Fruit fly (Drosophila melanogaster) whole organism, embryonic: ENCODE results near the gene CG10252.

Experiments used
- ATbp ChIP-seq: fragments of 200-800 bp; sonication (Bioruptor generic); optimal IDR thresholded peaks from 2 replicates; lab custom pipeline; 2017; ENCODE audit warnings: missing biosample characterization, mild to moderate bottlenecking, missing genetic modification characterization, missing genetic modification reagents
- Asciz ChIP-seq: fragments of 200-800 bp; sonication (Bioruptor generic); optimal IDR thresholded peaks from 2 replicates; lab custom pipeline; 2017; ENCODE audit warnings: missing biosample characterization, mild to moderate bottlenecking, missing genetic modification characterization, missing genetic modification reagents
- B-H2 ChIP-seq: fragments of 200-800 bp; sonication (Bioruptor generic); optimal IDR thresholded peaks from 2 replicates; lab custom pipeline; 2018; ENCODE audit warnings: missing biosample characterization, mild to moderate bottlenecking, missing genetic modification characterization
- BtbVII ChIP-seq: fragments of 200-800 bp; sonication (Bioruptor generic); optimal IDR thresholded peaks from 3 replicates; lab custom pipeline; 2017; ENCODE audit warnings: missing biosample characterization, mild to moderate bottlenecking, missing genetic modification characterization
- Bteb2 ChIP-seq: fragments of 200-800 bp; sonication (Bioruptor generic); optimal IDR thresholded peaks from 2 replicates; lab custom pipeline; 2016; ENCODE audit warnings: missing biosample characterization, missing genetic modification characterization
- CG10543 ChIP-seq: fragments of 200-800 bp; sonication (Bioruptor generic); optimal IDR thresholded peaks from 3 replicates; lab custom pipeline; 2017; ENCODE audit warnings: missing biosample characterization, mild to moderate bottlenecking, missing genetic modification characterization, moderate library complexity
- CG1233 ChIP-seq: fragments of 200-800 bp; sonication (Bioruptor generic); optimal IDR thresholded peaks from 4 replicates; lab custom pipeline; 2018; ENCODE audit warnings: missing biosample characterization, mild to moderate bottlenecking, missing genetic modification characterization
- CG12744 ChIP-seq: fragments of 200-800 bp; sonication (Bioruptor generic); optimal IDR thresholded peaks from 2 replicates; lab custom pipeline; 2016; ENCODE audit warnings: missing biosample characterization, missing genetic modification characterization
- CG12769 ChIP-seq: fragments of 200-800 bp; sonication (Bioruptor generic); optimal IDR thresholded peaks from 2 replicates; lab custom pipeline; 2019; ENCODE audit warnings: missing biosample characterization, mild to moderate bottlenecking, missing genetic modification characterization, moderate library complexity
- CG13287 ChIP-seq: fragments of 200-800 bp; sonication (Bioruptor generic); IDR thresholded peaks from 2 replicates; pipeline ENCODE4 v1.3.6; 2022; ENCODE audit warnings: missing biosample characterization, missing genetic modification characterization; ENCODE audit not compliant: partially characterized antibody
- CG13775 ChIP-seq: fragments of 200-800 bp; sonication (Bioruptor generic); optimal IDR thresholded peaks from 3 replicates; lab custom pipeline; 2017; ENCODE audit warnings: missing biosample characterization, mild to moderate bottlenecking, missing genetic modification characterization
- CG13894 ChIP-seq: fragments of 200-800 bp; sonication (Bioruptor generic); optimal IDR thresholded peaks from 3 replicates; lab custom pipeline; 2018; ENCODE audit warnings: missing biosample characterization, mild to moderate bottlenecking, missing genetic modification characterization, moderate library complexity
- CG14050 ChIP-seq: fragments of 200-800 bp; sonication (Bioruptor generic); IDR thresholded peaks from 3 replicates; pipeline ENCODE4 v1.3.6; 2022; ENCODE audit warnings: missing biosample characterization, missing genetic modification characterization
- CG1529 ChIP-seq: fragments of 200-800 bp; sonication (Bioruptor generic); optimal IDR thresholded peaks from 3 replicates; lab custom pipeline; 2018; ENCODE audit warnings: missing biosample characterization, missing genetic modification characterization
- CG17612 ChIP-seq: fragments of 200-800 bp; sonication (Bioruptor generic); IDR thresholded peaks from 2 replicates; pipeline ENCODE4 v1.3.6; 2022; ENCODE audit warnings: missing biosample characterization, missing genetic modification characterization
- CG18599 ChIP-seq: fragments of 200-800 bp; sonication (Bioruptor generic); optimal IDR thresholded peaks from 3 replicates; lab custom pipeline; 2017; ENCODE audit warnings: missing biosample characterization, missing genetic modification characterization, mild to moderate bottlenecking, moderate library complexity, missing genetic modification reagents
- CG18619 ChIP-seq: fragments of 200-800 bp; sonication (Bioruptor generic); optimal IDR thresholded peaks from 3 replicates; lab custom pipeline; 2017; ENCODE audit warnings: missing biosample characterization, mild to moderate bottlenecking, missing genetic modification characterization
- CG2120 ChIP-seq: fragments of 200-800 bp; sonication (Bioruptor generic); optimal IDR thresholded peaks from 3 replicates; lab custom pipeline; 2016; ENCODE audit warnings: missing biosample characterization, missing genetic modification characterization
- CG3163 ChIP-seq: fragments of 200-800 bp; sonication (Bioruptor generic); optimal IDR thresholded peaks from 3 replicates; lab custom pipeline; 2016; ENCODE audit warnings: missing biosample characterization, missing genetic modification characterization
- CG34376 ChIP-seq: fragments of 200-800 bp; sonication (Bioruptor generic); optimal IDR thresholded peaks from 2 replicates; lab custom pipeline; 2018; ENCODE audit warnings: missing biosample characterization, mild to moderate bottlenecking, missing genetic modification characterization
- CG6813 ChIP-seq: fragments of 200-800 bp; sonication (Bioruptor generic); optimal IDR thresholded peaks from 2 replicates; lab custom pipeline; 2017; ENCODE audit warnings: missing biosample characterization, missing genetic modification characterization, mild to moderate bottlenecking, moderate library complexity, missing genetic modification reagents
- CG8388 ChIP-seq: fragments of 200-800 bp; sonication (Bioruptor generic); optimal IDR thresholded peaks from 2 replicates; lab custom pipeline; 2019; ENCODE audit warnings: missing biosample characterization, mild to moderate bottlenecking, missing genetic modification characterization, moderate library complexity
- CG9727 ChIP-seq: fragments of 200-800 bp; sonication (Bioruptor generic); optimal IDR thresholded peaks from 3 replicates; lab custom pipeline; 2017; ENCODE audit warnings: missing biosample characterization, mild to moderate bottlenecking, missing genetic modification characterization
- CoRest ChIP-seq: fragments of 200-800 bp; sonication (Bioruptor generic); optimal IDR thresholded peaks from 3 replicates; lab custom pipeline; 2018; ENCODE audit warnings: missing biosample characterization, mild to moderate bottlenecking, missing genetic modification characterization, moderate library complexity
- GATAe ChIP-seq: fragments of 200-800 bp; sonication (Bioruptor generic); conservative IDR thresholded peaks from 2 replicates; pipeline ENCODE4 v1.3.6; 2022; ENCODE audit warnings: missing biosample characterization, missing genetic modification characterization
- HLH3B ChIP-seq: fragments of 200-800 bp; sonication (Bioruptor generic); IDR thresholded peaks from 2 replicates; pipeline ENCODE4 v1.3.6; 2022; ENCODE audit warnings: missing biosample characterization, missing genetic modification characterization
- Hmr ChIP-seq: fragments of 200-800 bp; sonication (Bioruptor generic); optimal IDR thresholded peaks from 3 replicates; lab custom pipeline; 2017; ENCODE audit warnings: mild to moderate bottlenecking, missing biosample characterization, missing genetic modification reagents, missing genetic modification characterization
- Hmx ChIP-seq: fragments of 200-800 bp; sonication (Bioruptor generic); optimal IDR thresholded peaks from 2 replicates; lab custom pipeline; 2016; ENCODE audit warnings: missing biosample characterization, missing genetic modification characterization
- Mad ChIP-seq: fragments of 200-800 bp; sonication (Bioruptor generic); optimal IDR thresholded peaks from 2 replicates; lab custom pipeline; 2016; ENCODE audit warnings: missing biosample characterization, missing genetic modification characterization
- Max ChIP-seq: fragments of 200-800 bp; sonication (Bioruptor generic); optimal IDR thresholded peaks from 2 replicates; lab custom pipeline; 2016; ENCODE audit warnings: missing biosample characterization, mild to moderate bottlenecking, missing genetic modification characterization
- NK7.1 ChIP-seq: fragments of 200-800 bp; sonication (Bioruptor generic); optimal IDR thresholded peaks from 3 replicates; lab custom pipeline; 2016; ENCODE audit warnings: missing biosample characterization, missing genetic modification characterization
- Rfx ChIP-seq: fragments of 200-800 bp; sonication (Bioruptor generic); IDR thresholded peaks from 2 replicates; pipeline ENCODE4 v1.3.6; 2022; ENCODE audit warnings: missing biosample characterization, missing genetic modification characterization
- Sox100B ChIP-seq: fragments of 200-800 bp; sonication (Bioruptor generic); optimal IDR thresholded peaks from 3 replicates; lab custom pipeline; 2018; ENCODE audit warnings: missing biosample characterization, mild to moderate bottlenecking, missing genetic modification characterization
- Xrp1 ChIP-seq: fragments of 200-800 bp; sonication (Bioruptor generic); IDR thresholded peaks from 2 replicates; pipeline ENCODE4 v1.3.6; 2022; ENCODE audit warnings: missing biosample characterization, missing genetic modification characterization
- bowl ChIP-seq: fragments of 200-800 bp; sonication (Bioruptor generic); IDR thresholded peaks from 2 replicates; pipeline ENCODE4 v1.3.6; 2022; ENCODE audit warnings: missing biosample characterization, missing genetic modification characterization
- chn ChIP-seq: fragments of 200-800 bp; sonication (Bioruptor generic); optimal IDR thresholded peaks from 2 replicates; lab custom pipeline; 2016; ENCODE audit warnings: missing biosample characterization, missing genetic modification characterization
- cwo ChIP-seq: fragments of 200-800 bp; sonication (Bioruptor generic); optimal IDR thresholded peaks from 3 replicates; lab custom pipeline; 2017; ENCODE audit warnings: missing biosample characterization, missing genetic modification characterization, mild to moderate bottlenecking, moderate library complexity, missing genetic modification reagents
- ftz-f1 ChIP-seq: fragments of 200-800 bp; sonication (Bioruptor generic); optimal IDR thresholded peaks from 2 replicates; lab custom pipeline; 2016; ENCODE audit warnings: missing biosample characterization, missing genetic modification characterization
- h ChIP-seq: fragments of >200 bp; optimal IDR thresholded peaks from 2 replicates; lab custom pipeline; 2017
- ind ChIP-seq: fragments of 200-800 bp; sonication (Bioruptor generic); optimal IDR thresholded peaks from 3 replicates; lab custom pipeline; 2016; ENCODE audit warnings: missing biosample characterization, missing genetic modification characterization
- lab ChIP-seq: fragments of 200-800 bp; sonication (Bioruptor generic); optimal IDR thresholded peaks from 3 replicates; lab custom pipeline; 2017; ENCODE audit warnings: missing biosample characterization, missing genetic modification characterization, mild to moderate bottlenecking, moderate library complexity, missing genetic modification reagents
- onecut ChIP-seq: fragments of 200-800 bp; sonication (Bioruptor generic); IDR thresholded peaks from 2 replicates; pipeline ENCODE4 v1.3.6; 2022; ENCODE audit warnings: missing biosample characterization, missing genetic modification characterization
- rib ChIP-seq: fragments of 200-800 bp; sonication (Bioruptor generic); IDR thresholded peaks from 2 replicates; pipeline ENCODE4 v1.3.6; 2022; ENCODE audit warnings: missing biosample characterization, missing genetic modification characterization
- sc ChIP-seq, 3 experiments: fragments of >200 bp in 2 of 3; fragments of 200-800 bp in 1 of 3; sonication (Bioruptor generic) in 1 of 3; optimal IDR thresholded peaks; 2 replicates in 2 of 3; 3 replicates in 1 of 3; lab custom pipeline; 2017; ENCODE audit warnings: mild to moderate bottlenecking in 1 of 3, missing biosample characterization in 1 of 3, missing genetic modification characterization in 1 of 3, missing genetic modification reagents in 1 of 3
- scrt ChIP-seq: fragments of 200-800 bp; sonication (Bioruptor generic); optimal IDR thresholded peaks from 2 replicates; lab custom pipeline; 2018; ENCODE audit warnings: missing biosample characterization, mild to moderate bottlenecking, missing genetic modification characterization, moderate library complexity
- sob ChIP-seq: fragments of 200-800 bp; sonication (Bioruptor generic); IDR thresholded peaks from 2 replicates; pipeline ENCODE4 v1.3.6; 2022; ENCODE audit warnings: missing biosample characterization, missing genetic modification characterization
- sqz ChIP-seq: fragments of 200-800 bp; sonication (Bioruptor generic); optimal IDR thresholded peaks from 3 replicates; lab custom pipeline; 2018; ENCODE audit warnings: missing biosample characterization, mild to moderate bottlenecking, missing genetic modification characterization
- wek ChIP-seq: fragments of 200-800 bp; sonication (Bioruptor generic); optimal IDR thresholded peaks from 3 replicates; lab custom pipeline; 2018; ENCODE audit warnings: missing biosample characterization, mild to moderate bottlenecking, missing genetic modification characterization, moderate library complexity
- wor ChIP-seq: fragments of 200-800 bp; sonication (Bioruptor generic); IDR thresholded peaks from 2 replicates; pipeline ENCODE4 v1.3.6; 2022; ENCODE audit warnings: missing biosample characterization, missing genetic modification characterization

Gene CG10252

DNA sequence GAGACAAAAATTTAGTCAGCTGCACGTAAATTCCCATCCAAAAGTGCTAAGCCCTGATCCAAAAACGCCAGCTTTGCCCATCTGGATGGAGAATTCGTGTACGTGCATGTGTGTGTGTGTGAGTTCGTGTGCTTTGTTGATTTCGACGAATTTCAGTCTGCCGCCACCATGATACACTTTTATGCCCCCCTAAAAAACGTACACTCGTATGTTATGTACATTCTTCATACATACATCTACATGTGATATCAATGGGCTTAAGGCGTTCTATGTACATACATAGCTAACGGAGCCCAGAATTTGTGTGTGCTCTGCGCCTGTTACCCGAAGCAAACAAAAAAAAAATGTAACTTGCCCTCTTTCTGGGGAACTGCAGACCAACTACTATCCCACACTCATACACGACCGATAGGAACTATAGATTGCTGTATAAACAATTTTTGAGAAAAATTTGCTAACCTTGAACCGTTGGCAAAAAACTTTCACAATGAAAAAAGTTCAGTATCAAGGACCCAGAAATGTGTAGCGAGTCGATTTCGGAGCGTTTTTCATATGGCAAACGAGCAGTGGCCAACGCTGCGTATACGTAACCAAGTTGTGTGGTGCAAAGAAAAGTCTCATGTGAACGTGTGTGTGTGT lies 29.8 kb upstream of the CG10252 start (continued):
- TF ChIP-seq ind (GFP tag; lab: Kevin White, UChicago) (no peak), CG10543 (peak; percentile 86), onecut (no peak), wor (GFP tag; lab: Robert Waterston, UW) (no peak), scrt (GFP tag; lab: Kevin White, UChicago) (peak; percentile 19), CG6813 (GFP tag; lab: Kevin White, UChicago) (no peak), Bteb2 (GFP tag; lab: Kevin White, UChicago) (no peak), CoRest (tag; lab: Kevin White, UChicago) (peak; percentile 20), Asciz (GFP tag; lab: Kevin White, UChicago) (peak; percentile 45), B-H2 (GFP tag; lab: Kevin White, UChicago) (peak; percentile 66), CG13894 (peak; percentile 93), CG12769 (tag; lab: Kevin White, UChicago) (peak; percentile 55), CG17612 (0 out of 2 replicates have a peak, but pooled peaks have one; percentile 7), CG9727 (GFP tag; lab: Kevin White, UChicago) (peak; percentile 13), wek (GFP tag; lab: Kevin White, UChicago) (peak; percentile 30), sqz (GFP tag; lab: Kevin White, UChicago) (peak; percentile 78), cwo (GFP tag; lab: Kevin White, UChicago) (peak; percentile 49), Sox100B (GFP tag; lab: Kevin White, UChicago) (peak; percentile 11), CG2120 (GFP tag; lab: Kevin White, UChicago) (peak; percentile 33), bowl (GFP tag; lab: Robert Waterston, UW) (no peak), Xrp1 (GFP tag; lab: Robert Waterston, UW) (no peak), CG18599 (GFP tag; lab: Kevin White, UChicago) (peak; percentile 66), Rfx (GFP tag; lab: Robert Waterston, UW) (0 out of 2 replicates have a peak, but pooled peaks have one; percentile 12), Hmx (GFP tag; lab: Kevin White, UChicago) (no peak), HLH3B (GFP tag; lab: Robert Waterston, UW) (0 out of 2 replicates have a peak, but pooled peaks have one; percentile 21), CG12744 (GFP tag; lab: Kevin White, UChicago) (peak; percentile 30), CG13287 (GFP tag; lab: Robert Waterston, UW) (0 out of 2 replicates have a peak, but pooled peaks have one; percentile 7), Mad (GFP tag; lab: Kevin White, UChicago) (no peak), CG3163 (GFP tag; lab: Kevin White, UChicago) (no peak), h (no peak), ftz-f1 (GFP tag; lab: Kevin White, UChicago) (peak; percentile 71), ATbp (GFP tag; lab: Kevin White, UChicago) (peak; percentile 39), lab (peak; percentile 68), BtbVII (GFP tag; lab: Kevin White, UChicago) (peak; percentile 50), rib (GFP tag; lab: Robert Waterston, UW) (peak; percentile 67; the same call in 1 of the 2 replicates), CG14050 (GFP tag; lab: Robert Waterston, UW) (no peak), CG1529 (GFP tag; lab: Kevin White, UChicago) (no peak), CG1233 (GFP tag; lab: Kevin White, UChicago) (peak; percentile 21), CG34376 (GFP tag; lab: Kevin White, UChicago) (peak; percentile 78), CG8388 (no peak), Hmr (GFP tag; lab: Kevin White, UChicago) (peak; percentile 53), chn (GFP tag; lab: Kevin White, UChicago) (no peak), CG13775 (peak; percentile 11), CG18619 (GFP tag; lab: Kevin White, UChicago) (peak; percentile 34), GATAe (no peak), NK7.1 (GFP tag; lab: Kevin White, UChicago) (no peak), sc (optimal IDR thresholded peaks at IDR 0.05; lab: Kevin White, UChicago) (no peak), sc (GFP tag; optimal IDR thresholded peaks at IDR 0.05; lab: Kevin White, UChicago) (peak; percentile 1), Max (GFP tag; lab: Kevin White, UChicago) (no peak), sob (GFP tag; lab: Robert Waterston, UW) (peak; percentile 63; the same call in 1 of the 2 replicates)
